Worm (Caenorhabditis elegans) whole organism, mixed stage, embryonic: ENCODE data around the gene frpr-19.

Experiments
- M03D4.4 ChIP-seq: sonication (generic microtip); optimal IDR thresholded peaks from 2 replicates; lab custom pipeline; 2017; ENCODE audit warnings: mild to moderate bottlenecking, missing genetic modification characterization, missing compliant biosample characterization
- bed-3 ChIP-seq: fragments of 200-800 bp; sonication (Bioruptor generic); optimal IDR thresholded peaks from 3 replicates; lab custom pipeline; 2018; ENCODE audit warnings: mild to moderate bottlenecking, missing genetic modification characterization, moderate library complexity, missing compliant biosample characterization
- ceh-39 ChIP-seq: fragments of 150-350 bp; optimal IDR thresholded peaks from 2 replicates; lab custom pipeline; 2014; ENCODE audit warnings: missing biosample characterization, missing genetic modification characterization
- ceh-43 ChIP-seq: fragments of 200-800 bp; sonication (Bioruptor generic); optimal IDR thresholded peaks from 2 replicates; lab custom pipeline; 2018; ENCODE audit warnings: mild to moderate bottlenecking, missing genetic modification characterization, moderate library complexity, missing compliant biosample characterization
- ceh-83 ChIP-seq: fragments of 200-800 bp; sonication (Bioruptor generic); optimal IDR thresholded peaks from 2 replicates; lab custom pipeline; 2018; ENCODE audit warnings: mild to moderate bottlenecking, missing genetic modification characterization, missing compliant biosample characterization
- ces-1 ChIP-seq: fragments of 150-350 bp; optimal IDR thresholded peaks from 2 replicates; lab custom pipeline; 2014; ENCODE audit warnings: missing biosample characterization, missing genetic modification reagents, missing genetic modification characterization
- cnd-1 ChIP-seq: fragments of 200-800 bp; sonication (Bioruptor generic); optimal IDR thresholded peaks from 2 replicates; lab custom pipeline; 2018; ENCODE audit warnings: mild to moderate bottlenecking, missing genetic modification characterization, missing compliant biosample characterization
- elt-1 ChIP-seq: sonication (generic microtip); optimal IDR thresholded peaks from 2 replicates; lab custom pipeline; 2017; ENCODE audit warnings: missing genetic modification characterization, mild to moderate bottlenecking, missing compliant biosample characterization, antibody characterized with exemption, moderate library complexity, borderline replicate concordance; ENCODE audit not compliant: insufficient read depth
- flh-1 ChIP-seq: fragments of 200-800 bp; sonication (Bioruptor generic); optimal IDR thresholded peaks from 2 replicates; lab custom pipeline; 2018; ENCODE audit warnings: mild to moderate bottlenecking, missing genetic modification characterization, moderate library complexity, missing compliant biosample characterization
- ham-2 ChIP-seq: fragments of 200-800 bp; sonication (Bioruptor generic); optimal IDR thresholded peaks from 2 replicates; lab custom pipeline; 2018; ENCODE audit warnings: mild to moderate bottlenecking, missing genetic modification characterization, missing compliant biosample characterization
- hlh-1 ChIP-seq: fragments of 150-350 bp; optimal IDR thresholded peaks from 2 replicates; lab custom pipeline; 2014; ENCODE audit warnings: missing biosample characterization, missing genetic modification reagents, missing genetic modification characterization
- lin-13 ChIP-seq: fragments of 150-350 bp; optimal IDR thresholded peaks from 2 replicates; lab custom pipeline; 2014; ENCODE audit warnings: missing biosample characterization, missing genetic modification characterization
- lin-32 ChIP-seq: fragments of 200-800 bp; sonication (Bioruptor generic); optimal IDR thresholded peaks from 2 replicates; lab custom pipeline; 2018; ENCODE audit warnings: mild to moderate bottlenecking, missing genetic modification characterization, missing compliant biosample characterization
- lsy-2 ChIP-seq: fragments of 150-350 bp; optimal IDR thresholded peaks from 2 replicates; lab custom pipeline; 2014; ENCODE audit warnings: missing biosample characterization, missing genetic modification characterization
- nhr-12 ChIP-seq: fragments of 150-350 bp; optimal IDR thresholded peaks from 2 replicates; lab custom pipeline; 2014; ENCODE audit warnings: missing biosample characterization, missing genetic modification characterization
- nhr-2 ChIP-seq: fragments of 150-350 bp; optimal IDR thresholded peaks from 2 replicates; lab custom pipeline; 2014; ENCODE audit warnings: missing biosample characterization, missing genetic modification characterization
- nhr-237 ChIP-seq: fragments of 150-350 bp; optimal IDR thresholded peaks from 2 replicates; lab custom pipeline; 2014; ENCODE audit warnings: missing biosample characterization, missing genetic modification characterization
- nhr-28 ChIP-seq: fragments of 150-350 bp; optimal IDR thresholded peaks from 2 replicates; lab custom pipeline; 2014; ENCODE audit warnings: missing biosample characterization, missing genetic modification characterization
- nhr-76 ChIP-seq: sonication (generic microtip); optimal IDR thresholded peaks from 2 replicates; lab custom pipeline; 2017; ENCODE audit warnings: missing biosample characterization, missing genetic modification characterization
- pha-4 ChIP-seq: fragments of 150-350 bp; optimal IDR thresholded peaks from 2 replicates; lab custom pipeline; 2018; ENCODE audit warnings: missing biosample characterization, missing genetic modification reagents, missing genetic modification characterization
- snpc-4 ChIP-seq: fragments of 150-350 bp; optimal IDR thresholded peaks from 2 replicates; lab custom pipeline; 2014; ENCODE audit warnings: missing biosample characterization, missing genetic modification characterization
- sptf-1 ChIP-seq: sonication (generic microtip); optimal IDR thresholded peaks from 2 replicates; lab custom pipeline; 2017; ENCODE audit warnings: mild to moderate bottlenecking, missing genetic modification characterization, moderate library complexity, missing compliant biosample characterization
- tbx-8 ChIP-seq: fragments of 200-800 bp; sonication (Bioruptor generic); optimal IDR thresholded peaks from 2 replicates; lab custom pipeline; 2018; ENCODE audit warnings: mild to moderate bottlenecking, missing genetic modification characterization, moderate library complexity, missing compliant biosample characterization
- unc-39 ChIP-seq: fragments of 150-350 bp; optimal IDR thresholded peaks from 2 replicates; lab custom pipeline; 2014; ENCODE audit warnings: missing biosample characterization, missing genetic modification characterization
- unc-62 ChIP-seq: fragments of 150-350 bp; optimal IDR thresholded peaks from 2 replicates; lab custom pipeline; 2014; ENCODE audit warnings: missing biosample characterization, missing genetic modification reagents, missing genetic modification characterization
- ztf-11 ChIP-seq: fragments of 150-350 bp; optimal IDR thresholded peaks from 2 replicates; lab custom pipeline; 2014; ENCODE audit warnings: missing biosample characterization, missing genetic modification characterization

Gene frpr-19

DNA sequence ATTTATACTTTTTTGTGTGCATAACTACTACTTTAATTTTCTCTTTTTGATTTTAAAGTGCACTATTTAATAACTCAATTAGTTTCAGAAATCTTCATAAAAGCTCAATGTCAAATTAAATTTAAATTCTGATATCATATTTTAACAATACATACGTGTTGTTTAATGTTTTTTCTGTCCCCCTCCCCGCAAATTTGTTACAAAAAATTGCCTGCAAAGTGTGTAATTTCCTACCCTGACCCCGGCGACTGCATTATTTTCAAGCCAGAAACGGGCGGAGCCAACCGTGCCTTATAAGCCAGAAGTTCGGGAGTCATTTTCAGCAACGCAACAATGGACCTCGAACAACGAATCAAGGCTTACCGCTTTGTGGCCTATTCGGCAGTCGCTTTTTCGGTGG, 13.2 kb downstream of the frpr-19 start, which contains the start of gene col-108:
Gene col-108, plus strand, starts transcription at position 301 of the 400 bp plus-strand sequence.
- no peak for TF ChIP-seq lin-13 (tag; lab: Kevin White, UChicago)
- TF ChIP-seq nhr-28 (tag; lab: Kevin White, UChicago): no peak
- TF ChIP-seq elt-1 (tag; lab: Kevin White, UChicago): no peak
- TF ChIP-seq lsy-2 (tag; lab: Kevin White, UChicago): no peak
- TF ChIP-seq nhr-237 (tag; lab: Kevin White, UChicago): no peak
- no peak for TF ChIP-seq hlh-1 (tag; lab: Kevin White, UChicago)
- TF ChIP-seq M03D4.4 (tag; lab: Kevin White, UChicago): no peak
- TF ChIP-seq nhr-76: no peak
- TF ChIP-seq ceh-39 (tag; lab: Kevin White, UChicago): no peak
- TF ChIP-seq ztf-11 (tag; lab: Kevin White, UChicago): no peak
- no peak for TF ChIP-seq ceh-83 (GFP tag; lab: Kevin White, UChicago)

DNA sequence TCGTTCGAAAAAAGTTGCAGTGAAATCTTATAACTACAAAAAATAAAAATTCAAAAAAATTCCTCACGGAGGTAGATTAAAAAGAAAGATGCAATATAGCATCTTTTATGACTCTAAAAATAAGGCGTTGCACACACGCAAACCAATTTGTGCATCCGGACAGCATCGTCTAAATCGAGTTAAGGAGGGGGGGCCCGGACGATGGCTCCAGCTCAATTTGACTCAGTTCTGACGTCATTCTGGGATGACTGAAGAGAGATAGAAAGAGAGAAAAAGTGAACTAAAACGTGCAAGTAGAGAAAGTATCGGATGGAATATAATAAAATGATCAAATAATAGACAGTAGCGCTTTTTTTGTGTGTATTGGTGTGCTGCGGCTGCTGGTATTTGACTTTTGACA, 15.5 kb downstream of the frpr-19 start:
- TF ChIP-seq unc-39 (tag; lab: Kevin White, UChicago) (no peak), lin-32 (GFP tag; lab: Kevin White, UChicago) (no peak), ces-1 (GFP tag; lab: Kevin White, UChicago) (peak; percentile 98), elt-1 (tag; lab: Kevin White, UChicago) (no peak)

DNA sequence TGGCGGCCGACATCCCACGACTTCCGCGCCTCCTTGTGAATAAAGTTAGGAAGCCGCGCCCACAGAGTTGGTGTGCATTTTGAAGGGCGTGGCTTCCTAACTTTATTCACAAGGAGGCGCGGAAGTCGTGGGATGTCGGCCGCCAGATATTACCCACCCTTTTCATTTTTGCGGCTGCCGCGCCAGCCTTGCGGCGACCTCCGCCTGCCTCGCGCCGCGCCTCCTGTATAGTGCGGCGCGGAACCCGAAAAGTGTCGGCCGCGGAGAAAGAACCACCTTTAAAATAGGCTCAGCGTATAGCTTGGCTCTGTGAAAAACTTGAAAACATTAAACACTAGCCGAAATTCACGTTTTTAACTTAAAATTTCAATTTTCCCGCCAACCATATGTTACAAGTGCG, 18.0 kb downstream of the frpr-19 start:
- no peak for TF ChIP-seq pha-4 (tag; lab: Kevin White, UChicago)
- no peak for TF ChIP-seq tbx-8
- no peak for TF ChIP-seq lin-32 (GFP tag; lab: Kevin White, UChicago)
- no peak for TF ChIP-seq nhr-28 (tag; lab: Kevin White, UChicago)
- TF ChIP-seq nhr-76: no peak
- TF ChIP-seq flh-1 (GFP tag; lab: Kevin White, UChicago): no peak
- TF ChIP-seq lsy-2 (tag; lab: Kevin White, UChicago): no peak
- TF ChIP-seq, all 35 proteins: peak for 0

DNA sequence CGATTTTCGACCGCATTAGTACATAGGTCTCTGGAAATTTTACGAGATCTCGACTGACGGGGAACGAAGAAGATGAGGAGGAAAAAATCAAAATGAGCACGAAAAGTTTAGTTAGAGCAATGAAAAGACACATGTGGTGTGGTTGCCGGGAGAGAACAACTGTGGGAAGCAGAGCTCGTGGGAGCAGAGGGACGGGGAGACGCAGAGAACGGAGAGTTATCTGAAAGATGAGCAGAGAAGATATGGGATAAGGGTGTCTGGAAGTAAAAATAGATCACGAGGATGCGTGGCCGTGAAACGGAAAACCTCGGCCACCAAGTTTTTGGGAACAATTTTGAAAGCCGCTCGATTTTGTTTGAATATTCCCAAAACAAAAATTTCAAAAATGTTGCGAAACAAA, 19.9 kb downstream of the frpr-19 start, which contains the start of gene Y41D4A.7:
Gene Y41D4A.7, minus strand, starts transcription at position 18 of the 400 bp plus-strand sequence.
- TF ChIP-seq hlh-1 (tag; lab: Kevin White, UChicago) (peak; percentile 92), lin-13 (tag; lab: Kevin White, UChicago) (no peak)

DNA sequence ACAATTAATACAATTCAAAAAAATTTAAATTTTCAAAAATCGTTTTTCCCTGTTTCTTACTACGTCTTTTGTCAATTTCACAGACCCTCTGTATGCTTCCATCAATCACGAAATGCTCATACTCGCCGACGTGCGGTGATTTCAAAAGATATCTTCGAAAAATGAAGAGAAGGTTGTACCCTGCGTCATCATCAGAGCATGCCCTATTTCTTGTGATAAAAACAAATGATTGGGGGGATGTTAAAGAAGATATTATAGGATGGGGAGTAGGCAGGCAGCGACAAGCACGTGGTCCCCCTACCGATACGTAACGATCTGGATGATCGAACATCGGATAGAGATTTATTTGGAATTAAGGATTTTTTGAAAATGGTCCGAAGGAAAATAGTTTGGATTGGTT, 22.9 kb downstream of the frpr-19 start:
- TF ChIP-seq nhr-237 (tag; lab: Kevin White, UChicago): no peak
- no peak for TF ChIP-seq lin-32 (GFP tag; lab: Kevin White, UChicago)
- TF ChIP-seq lsy-2 (tag; lab: Kevin White, UChicago): no peak
- TF ChIP-seq ceh-43 (GFP tag; lab: Kevin White, UChicago): no peak
- TF ChIP-seq ztf-11 (tag; lab: Kevin White, UChicago): no peak
- TF ChIP-seq tbx-8: no peak
- no peak for TF ChIP-seq nhr-76
- no peak for TF ChIP-seq ham-2 (GFP tag; lab: Kevin White, UChicago)
- TF ChIP-seq unc-62 (GFP tag; lab: Kevin White, UChicago): peak; percentile 36
- no peak for TF ChIP-seq pha-4 (tag; lab: Kevin White, UChicago)
- no peak for TF ChIP-seq nhr-2 (tag; lab: Kevin White, UChicago)
- peak; percentile 3 for TF ChIP-seq hlh-1 (tag; lab: Kevin White, UChicago)
- TF ChIP-seq bed-3: no peak
- TF ChIP-seq snpc-4 (tag; lab: Kevin White, UChicago): no peak
- TF ChIP-seq ceh-83 (GFP tag; lab: Kevin White, UChicago): no peak
- no peak for TF ChIP-seq sptf-1 (tag; lab: Kevin White, UChicago)
- TF ChIP-seq nhr-12 (tag; lab: Kevin White, UChicago): no peak

DNA sequence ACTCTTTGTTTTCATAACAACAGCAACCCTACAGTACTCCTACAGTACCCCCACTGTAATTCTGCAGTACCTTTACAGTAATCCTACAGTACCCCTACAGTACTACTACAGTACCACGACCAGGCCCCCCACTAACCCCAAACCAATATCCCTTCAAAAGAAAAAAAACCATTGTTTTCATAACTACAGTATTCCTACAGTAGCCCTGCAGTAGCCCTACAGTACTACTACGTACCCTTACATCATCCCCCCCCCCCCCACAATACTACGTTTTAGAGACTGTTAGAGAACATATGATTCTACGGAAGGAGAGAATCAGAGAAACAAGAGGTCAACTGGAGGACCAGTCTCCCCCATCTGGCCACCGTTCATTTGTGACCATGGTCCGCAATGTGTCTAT, 28.0 kb downstream of the frpr-19 start, which contains the start of gene Y41D4A.3:
Gene Y41D4A.3, plus strand, starts transcription at position 301 of the 400 bp plus-strand sequence.
- peak; percentile 4 for TF ChIP-seq cnd-1 (tag; lab: Kevin White, UChicago)
- no peak for TF ChIP-seq lin-13 (tag; lab: Kevin White, UChicago)
- peak; percentile 61 for TF ChIP-seq lsy-2 (tag; lab: Kevin White, UChicago)
- TF ChIP-seq nhr-76: no peak
- no peak for TF ChIP-seq ham-2 (GFP tag; lab: Kevin White, UChicago)
- peak; percentile 36 for TF ChIP-seq sptf-1 (tag; lab: Kevin White, UChicago)
